Fruit fly (Drosophila melanogaster) whole organism, embryonic: Measurements from ENCODE around the gene Srp9.

Experiments used
- CG10209 ChIP-seq: fragments of 200-800 bp; sonication (Bioruptor generic); optimal IDR thresholded peaks from 3 replicates; lab custom pipeline; 2017; ENCODE audit warnings: missing biosample characterization, mild to moderate bottlenecking, missing genetic modification characterization, missing genetic modification reagents
- CG10431 ChIP-seq: fragments of 200-800 bp; sonication (Bioruptor generic); optimal IDR thresholded peaks from 3 replicates; lab custom pipeline; 2018; ENCODE audit warnings: missing biosample characterization, mild to moderate bottlenecking, missing genetic modification characterization
- CG11247 ChIP-seq: fragments of 200-800 bp; sonication (Bioruptor generic); IDR thresholded peaks from 2 replicates; pipeline ENCODE4 v1.3.6; 2022; ENCODE audit warnings: missing biosample characterization, missing genetic modification characterization
- CG12391 ChIP-seq: fragments of 200-800 bp; sonication (Bioruptor generic); optimal IDR thresholded peaks from 3 replicates; lab custom pipeline; 2018; ENCODE audit warnings: missing biosample characterization, mild to moderate bottlenecking, missing genetic modification characterization, moderate library complexity
- CG12659 ChIP-seq: fragments of 200-800 bp; sonication (Bioruptor generic); optimal IDR thresholded peaks from 3 replicates; lab custom pipeline; 2017; ENCODE audit warnings: mild to moderate bottlenecking, missing biosample characterization, missing genetic modification reagents, missing genetic modification characterization
- CG13123 ChIP-seq: fragments of 200-800 bp; sonication (Bioruptor generic); optimal IDR thresholded peaks from 2 replicates; lab custom pipeline; 2016; ENCODE audit warnings: missing biosample characterization, missing genetic modification characterization
- CG15269 ChIP-seq: fragments of 200-800 bp; sonication (Bioruptor generic); optimal IDR thresholded peaks from 2 replicates; lab custom pipeline; 2018; ENCODE audit warnings: missing biosample characterization, mild to moderate bottlenecking, missing genetic modification characterization, moderate library complexity
- CG15479 ChIP-seq: fragments of 200-800 bp; sonication (Bioruptor generic); optimal IDR thresholded peaks from 3 replicates; lab custom pipeline; 2019; ENCODE audit warnings: missing biosample characterization, mild to moderate bottlenecking, missing genetic modification characterization, moderate library complexity
- CG1647 ChIP-seq: fragments of 200-800 bp; sonication (Bioruptor generic); optimal IDR thresholded peaks from 3 replicates; lab custom pipeline; 2016; ENCODE audit warnings: missing biosample characterization, missing genetic modification characterization
- CG16863 ChIP-seq: fragments of 200-800 bp; sonication (Bioruptor generic); optimal IDR thresholded peaks from 3 replicates; lab custom pipeline; 2016; ENCODE audit warnings: missing biosample characterization, missing genetic modification characterization
- CG17361 ChIP-seq: fragments of 200-800 bp; sonication (Bioruptor generic); IDR thresholded peaks from 3 replicates; pipeline ENCODE4 v1.3.6; 2022; ENCODE audit warnings: missing biosample characterization, missing genetic modification characterization
- CG17385 ChIP-seq: fragments of 200-800 bp; sonication (Bioruptor generic); optimal IDR thresholded peaks from 3 replicates; lab custom pipeline; 2018; ENCODE audit warnings: missing biosample characterization, mild to moderate bottlenecking, missing genetic modification characterization
- CG2120 ChIP-seq: fragments of 200-800 bp; sonication (Bioruptor generic); optimal IDR thresholded peaks from 3 replicates; lab custom pipeline; 2016; ENCODE audit warnings: missing biosample characterization, missing genetic modification characterization
- CG2678 ChIP-seq: fragments of 200-800 bp; sonication (Bioruptor generic); optimal IDR thresholded peaks from 3 replicates; lab custom pipeline; 2019; ENCODE audit warnings: missing biosample characterization, mild to moderate bottlenecking, missing genetic modification characterization, moderate library complexity
- CG2712 ChIP-seq: fragments of 200-800 bp; optimal IDR thresholded peaks from 3 replicates; lab custom pipeline; 2019; ENCODE audit warnings: missing biosample characterization, mild to moderate bottlenecking, missing genetic modification characterization, moderate library complexity
- CG30403 ChIP-seq: fragments of 200-800 bp; sonication (Bioruptor generic); optimal IDR thresholded peaks from 3 replicates; lab custom pipeline; 2016; ENCODE audit warnings: missing biosample characterization, missing genetic modification characterization
- CG34422 ChIP-seq: fragments of 200-800 bp; sonication (Bioruptor generic); IDR thresholded peaks from 3 replicates; pipeline ENCODE4 v1.3.6; 2022; ENCODE audit warnings: missing biosample characterization, missing genetic modification characterization
- CG4328 ChIP-seq: fragments of 200-800 bp; sonication (Bioruptor generic); optimal IDR thresholded peaks from 3 replicates; lab custom pipeline; 2017; ENCODE audit warnings: missing biosample characterization, missing genetic modification reagents, missing genetic modification characterization
- CG5180 ChIP-seq: fragments of 200-800 bp; sonication (Bioruptor generic); optimal IDR thresholded peaks from 3 replicates; lab custom pipeline; 2017; ENCODE audit warnings: missing biosample characterization, missing genetic modification characterization, mild to moderate bottlenecking, moderate library complexity, missing genetic modification reagents
- CG5953 ChIP-seq: fragments of 200-800 bp; sonication (Bioruptor generic); IDR thresholded peaks from 2 replicates; pipeline ENCODE4 v1.3.6; 2022; ENCODE audit warnings: missing biosample characterization, missing genetic modification characterization
- CG6765 ChIP-seq: fragments of 200-800 bp; sonication (Bioruptor generic); optimal IDR thresholded peaks from 3 replicates; lab custom pipeline; 2017; ENCODE audit warnings: missing biosample characterization, mild to moderate bottlenecking, missing genetic modification characterization
- CG8765 ChIP-seq: fragments of 200-800 bp; sonication (Bioruptor generic); IDR thresholded peaks from 2 replicates; pipeline ENCODE4 v1.3.6; 2022; ENCODE audit warnings: missing biosample characterization, missing genetic modification characterization
- CG9437 ChIP-seq: fragments of 200-800 bp; sonication (Bioruptor generic); optimal IDR thresholded peaks from 2 replicates; lab custom pipeline; 2018; ENCODE audit warnings: missing biosample characterization, mild to moderate bottlenecking, missing genetic modification characterization
- Dref ChIP-seq: fragments of 200-800 bp; sonication (Bioruptor generic); IDR thresholded peaks from 2 replicates; pipeline ENCODE4 v1.3.6; 2022; ENCODE audit warnings: missing biosample characterization, missing genetic modification characterization
- HHEX ChIP-seq: fragments of 200-800 bp; sonication (Bioruptor generic); optimal IDR thresholded peaks from 3 replicates; lab custom pipeline; 2017; ENCODE audit warnings: missing biosample characterization, mild to moderate bottlenecking, missing genetic modification characterization, missing genetic modification reagents
- Hmx ChIP-seq: fragments of 200-800 bp; sonication (Bioruptor generic); optimal IDR thresholded peaks from 2 replicates; lab custom pipeline; 2016; ENCODE audit warnings: missing biosample characterization, missing genetic modification characterization
- Hr39 ChIP-seq: fragments of >200 bp; optimal IDR thresholded peaks from 2 replicates; lab custom pipeline; 2017
- Hr51 ChIP-seq, 2 experiments: fragments of 200-800 bp; sonication (Bioruptor generic); optimal IDR thresholded peaks; 2 replicates in 1 of 2; 3 replicates in 1 of 2; lab custom pipeline; 2016 to 2018; ENCODE audit warnings: missing biosample characterization in 2 of 2, missing genetic modification characterization in 2 of 2, mild to moderate bottlenecking in 1 of 2, moderate library complexity in 1 of 2
- Med ChIP-seq: fragments of 200-800 bp; sonication (Bioruptor generic); peaks from one replicate; lab custom pipeline; 2016; ENCODE audit warnings: missing biosample characterization, missing genetic modification characterization, mild to moderate bottlenecking, inconsistent platforms, moderate library complexity
- NC2β ChIP-seq: fragments of 200-800 bp; sonication (Bioruptor generic); optimal IDR thresholded peaks from 2 replicates; lab custom pipeline; 2016; ENCODE audit warnings: missing biosample characterization, missing genetic modification characterization
- NK7.1 ChIP-seq: fragments of 200-800 bp; sonication (Bioruptor generic); optimal IDR thresholded peaks from 3 replicates; lab custom pipeline; 2016; ENCODE audit warnings: missing biosample characterization, missing genetic modification characterization
- NfI ChIP-seq: fragments of 200-800 bp; sonication (Bioruptor generic); optimal IDR thresholded peaks from 3 replicates; lab custom pipeline; 2018; ENCODE audit warnings: missing biosample characterization, mild to moderate bottlenecking, missing genetic modification characterization, moderate library complexity
- Oli ChIP-seq: fragments of 200-800 bp; sonication (Bioruptor generic); optimal IDR thresholded peaks from 2 replicates; lab custom pipeline; 2018; ENCODE audit warnings: missing biosample characterization, mild to moderate bottlenecking, missing genetic modification characterization, moderate library complexity
- Ptx1 ChIP-seq: fragments of 200-800 bp; sonication (Bioruptor generic); IDR thresholded peaks from 2 replicates; pipeline ENCODE4 v1.3.6; 2022; ENCODE audit warnings: missing biosample characterization, missing genetic modification characterization
- Xrp1 ChIP-seq: fragments of 200-800 bp; sonication (Bioruptor generic); IDR thresholded peaks from 2 replicates; pipeline ENCODE4 v1.3.6; 2022; ENCODE audit warnings: missing biosample characterization, missing genetic modification characterization
- cad ChIP-seq: fragments of >200 bp; optimal IDR thresholded peaks from 2 replicates; lab custom pipeline; 2017; ENCODE audit warnings: missing biosample characterization, missing genetic modification characterization
- chm ChIP-seq: fragments of 200-800 bp; sonication (Bioruptor generic); IDR thresholded peaks from 2 replicates; pipeline ENCODE4 v1.3.6; 2022; ENCODE audit warnings: missing biosample characterization, missing genetic modification characterization
- dpn ChIP-seq, 2 experiments: fragments of 200-800 bp; sonication (Bioruptor generic); optimal IDR thresholded peaks; 3 replicates each; lab custom pipeline; 2016; ENCODE audit warnings: missing biosample characterization in 2 of 2, missing genetic modification characterization in 2 of 2
- gem ChIP-seq: fragments of 200-800 bp; sonication (Bioruptor generic); optimal IDR thresholded peaks from 2 replicates; lab custom pipeline; 2019; ENCODE audit warnings: missing biosample characterization, mild to moderate bottlenecking, missing genetic modification characterization, moderate library complexity
- hkb ChIP-seq, 2 experiments: fragments of 200-800 bp in 1 of 2; fragments of >200 bp in 1 of 2; sonication (Bioruptor generic) in 1 of 2; IDR thresholded peaks in 1 of 2; optimal IDR thresholded peaks in 1 of 2; 2 replicates each; pipeline versions ENCODE4 v1.3.6 to Lab custom; 2017 to 2022; ENCODE audit warnings: missing biosample characterization in 1 of 2, missing genetic modification characterization in 1 of 2
- inv ChIP-seq: fragments of 200-800 bp; sonication (Bioruptor generic); IDR thresholded peaks from 2 replicates; pipeline ENCODE4 v1.3.6; 2022; ENCODE audit warnings: missing biosample characterization, missing genetic modification characterization; ENCODE audit not compliant: partially characterized antibody
- lab ChIP-seq: fragments of 200-800 bp; sonication (Bioruptor generic); optimal IDR thresholded peaks from 3 replicates; lab custom pipeline; 2017; ENCODE audit warnings: missing biosample characterization, missing genetic modification characterization, mild to moderate bottlenecking, moderate library complexity, missing genetic modification reagents
- lmd ChIP-seq: fragments of 200-800 bp; sonication (Bioruptor generic); IDR thresholded peaks from 2 replicates; pipeline ENCODE4 v1.3.6; 2022; ENCODE audit warnings: missing biosample characterization, missing genetic modification characterization
- sd ChIP-seq: fragments of 200-800 bp; sonication (Bioruptor generic); optimal IDR thresholded peaks from 3 replicates; lab custom pipeline; 2018; ENCODE audit warnings: missing biosample characterization, mild to moderate bottlenecking, missing genetic modification characterization, moderate library complexity
- sens ChIP-seq: fragments of 200-800 bp; sonication (Bioruptor generic); peaks from one replicate; lab custom pipeline; 2016; ENCODE audit warnings: missing biosample characterization, missing genetic modification characterization
- ssp ChIP-seq: fragments of 200-800 bp; sonication (Bioruptor generic); IDR thresholded peaks from 2 replicates; pipeline ENCODE4 v1.3.6; 2022; ENCODE audit warnings: missing biosample characterization, missing genetic modification characterization
- twi ChIP-seq: fragments of 200-800 bp; optimal IDR thresholded peaks from 2 replicates; lab custom pipeline; 2019; ENCODE audit warnings: missing biosample characterization, mild to moderate bottlenecking, missing genetic modification characterization, moderate library complexity
- zen ChIP-seq: fragments of 200-800 bp; sonication (Bioruptor generic); optimal IDR thresholded peaks from 3 replicates; lab custom pipeline; 2018; ENCODE audit warnings: missing biosample characterization, mild to moderate bottlenecking, missing genetic modification characterization, moderate library complexity
- zf30C ChIP-seq: fragments of 200-800 bp; sonication (Bioruptor generic); optimal IDR thresholded peaks from 3 replicates; lab custom pipeline; 2018; ENCODE audit warnings: missing biosample characterization, mild to moderate bottlenecking, missing genetic modification characterization

Srp9 gene

dm6 chr3L:7909695-7910463, 26.3 kb upstream of the Srp9 start (continued):
- TF ChIP-seq cad (GFP tag; lab: Kevin White, UChicago) (peak; percentile 47), CG6765 (peak; percentile 21), CG8765 (no peak), Hr39 (lab: Kevin White, UChicago) (no peak), CG1647 (GFP tag; lab: Kevin White, UChicago) (no peak), Dref (0 out of 2 replicates have a peak, but pooled peaks have one; percentile 9), CG2712 (tag; lab: Kevin White, UChicago) (peak; percentile 20), sd (tag; lab: Kevin White, UChicago) (peak; percentile 41), CG17385 (GFP tag; lab: Kevin White, UChicago) (peak; percentile 53), Ptx1 (GFP tag; lab: Robert Waterston, UW) (peak; percentile 48), hkb (optimal IDR thresholded peaks at IDR 0.05; lab: Kevin White, UChicago) (no peak), hkb (GFP tag; IDR thresholded peaks at IDR 0.05; lab: Robert Waterston, UW) (peak; percentile 45), inv (GFP tag; lab: Robert Waterston, UW) (no peak), CG10431 (GFP tag; lab: Kevin White, UChicago) (no peak), CG12391 (tag; lab: Kevin White, UChicago) (peak; percentile 6), HHEX (GFP tag; lab: Kevin White, UChicago) (no peak), zf30C (GFP tag; lab: Kevin White, UChicago) (peak; percentile 32), lab (GFP tag; lab: Kevin White, UChicago) (peak; percentile 35), CG12659 (peak; percentile 38), CG15269 (tag; lab: Kevin White, UChicago) (peak; percentile 49), CG2120 (GFP tag; lab: Kevin White, UChicago) (peak; percentile 41), lmd (peak; percentile 35; the same call in 1 of the 2 replicates), CG15479 (GFP tag; lab: Kevin White, UChicago) (peak; percentile 48), CG16863 (no peak), Hmx (no peak), Xrp1 (GFP tag; lab: Robert Waterston, UW) (no peak; the same call in 1 of the 2 replicates), NK7.1 (GFP tag; lab: Kevin White, UChicago) (no peak), Hr51 (GFP tag; optimal IDR thresholded peaks at IDR 0.05; lab: Kevin White, UChicago) (peak in 1 of 2 experiments; percentile 15), CG30403 (GFP tag; lab: Kevin White, UChicago) (peak; percentile 43), CG2678 (tag; lab: Kevin White, UChicago) (peak; percentile 60), Oli (tag; lab: Kevin White, UChicago) (peak; percentile 36), CG4328 (GFP tag; lab: Kevin White, UChicago) (peak; percentile 14), CG10209 (GFP tag; lab: Kevin White, UChicago) (peak; percentile 12), gem (peak; percentile 61), CG5180 (GFP tag; lab: Kevin White, UChicago) (no peak), dpn (GFP tag; optimal IDR thresholded peaks at IDR 0.05; lab: Kevin White, UChicago) (peak in 1 of 2 experiments; percentile 7), CG9437 (no peak), zen (peak; percentile 67), CG34422 (GFP tag; lab: Robert Waterston, UW) (0 out of 3 replicates have a peak, but pooled peaks have one; percentile 15), ssp (GFP tag; lab: Robert Waterston, UW) (no peak), Med (peak; percentile 73), sens (GFP tag; lab: Kevin White, UChicago) (peak; percentile 64), CG13123 (GFP tag; lab: Kevin White, UChicago) (no peak), twi (tag; lab: Kevin White, UChicago) (peak; percentile 86), NC2β (GFP tag; lab: Kevin White, UChicago) (no peak), CG5953 (GFP tag; lab: Robert Waterston, UW) (no peak), chm (no peak), CG17361 (peak; percentile 55; the same call in 1 of the 3 replicates), CG11247 (GFP tag; lab: Robert Waterston, UW) (no peak), NfI (peak; percentile 4)
